Fruit fly (Drosophila melanogaster) whole organism, embryonic: Measurements from ENCODE around the gene lectin-28C.

Source experiments
- CG10979 ChIP-seq: fragments of 200-800 bp; sonication (Bioruptor generic); optimal IDR thresholded peaks from 2 replicates; lab custom pipeline; 2018; ENCODE audit warnings: missing biosample characterization, mild to moderate bottlenecking, missing genetic modification characterization, moderate library complexity
- CG11504 ChIP-seq: fragments of 200-800 bp; sonication (Bioruptor generic); optimal IDR thresholded peaks from 3 replicates; lab custom pipeline; 2019; ENCODE audit warnings: missing biosample characterization, mild to moderate bottlenecking, missing genetic modification characterization, moderate library complexity
- CG12104 ChIP-seq: fragments of 200-800 bp; sonication (Bioruptor generic); optimal IDR thresholded peaks from 3 replicates; lab custom pipeline; 2016; ENCODE audit warnings: missing biosample characterization, missing genetic modification characterization
- CG18599 ChIP-seq: fragments of 200-800 bp; sonication (Bioruptor generic); optimal IDR thresholded peaks from 3 replicates; lab custom pipeline; 2017; ENCODE audit warnings: missing biosample characterization, missing genetic modification characterization, mild to moderate bottlenecking, moderate library complexity, missing genetic modification reagents
- CG33213 ChIP-seq: fragments of 200-800 bp; sonication (Bioruptor generic); optimal IDR thresholded peaks from 3 replicates; lab custom pipeline; 2016; ENCODE audit warnings: missing biosample characterization, missing genetic modification characterization
- CG3838 ChIP-seq: fragments of 200-800 bp; sonication (Bioruptor generic); optimal IDR thresholded peaks from 3 replicates; lab custom pipeline; 2016; ENCODE audit warnings: missing biosample characterization, missing genetic modification characterization
- CG42726 ChIP-seq: fragments of 200-800 bp; sonication (Bioruptor generic); IDR thresholded peaks from 2 replicates; pipeline ENCODE4 v1.3.6; 2022; ENCODE audit warnings: missing biosample characterization, missing genetic modification characterization; ENCODE audit not compliant: partially characterized antibody
- CG4730 ChIP-seq: fragments of 200-800 bp; sonication (Bioruptor generic); IDR thresholded peaks from 2 replicates; pipeline ENCODE4 v1.3.6; 2022; ENCODE audit warnings: missing biosample characterization, missing genetic modification characterization
- CG7556 ChIP-seq: fragments of 200-800 bp; sonication (Bioruptor generic); optimal IDR thresholded peaks from 2 replicates; lab custom pipeline; 2017; ENCODE audit warnings: missing biosample characterization, mild to moderate bottlenecking, missing genetic modification characterization
- CG8290 ChIP-seq, 3 experiments: fragments of 200-800 bp; sonication (Bioruptor generic); optimal IDR thresholded peaks; 2 replicates each; lab custom pipeline; 2016 to 2019; ENCODE audit warnings: missing biosample characterization in 3 of 3, missing genetic modification characterization in 3 of 3, mild to moderate bottlenecking in 2 of 3, moderate library complexity in 1 of 3
- CG9609 ChIP-seq: fragments of 200-800 bp; sonication (Bioruptor generic); optimal IDR thresholded peaks from 3 replicates; lab custom pipeline; 2016; ENCODE audit warnings: missing biosample characterization, missing genetic modification characterization
- E2f2 ChIP-seq: fragments of 200-800 bp; sonication (Bioruptor generic); IDR thresholded peaks from 2 replicates; pipeline ENCODE4 v1.3.6; 2022; ENCODE audit warnings: missing biosample characterization, missing genetic modification characterization
- Elba2 ChIP-seq: fragments of 200-800 bp; sonication (Bioruptor generic); optimal IDR thresholded peaks from 3 replicates; lab custom pipeline; 2016; ENCODE audit warnings: missing biosample characterization, missing genetic modification characterization
- Xbp1 ChIP-seq: fragments of 200-800 bp; sonication (Bioruptor generic); optimal IDR thresholded peaks from 3 replicates; lab custom pipeline; 2016; ENCODE audit warnings: missing biosample characterization, mild to moderate bottlenecking, missing genetic modification characterization
- ci ChIP-seq: fragments of 200-800 bp; sonication (Bioruptor generic); IDR thresholded peaks from 3 replicates; pipeline ENCODE4 v1.3.6; 2022; ENCODE audit warnings: missing biosample characterization, missing genetic modification characterization
- corto ChIP-seq: fragments of 200-800 bp; sonication (Bioruptor generic); optimal IDR thresholded peaks from 2 replicates; lab custom pipeline; 2016; ENCODE audit warnings: missing biosample characterization, mild to moderate bottlenecking, missing genetic modification characterization, moderate library complexity
- cwo ChIP-seq: fragments of 200-800 bp; sonication (Bioruptor generic); optimal IDR thresholded peaks from 3 replicates; lab custom pipeline; 2017; ENCODE audit warnings: missing biosample characterization, missing genetic modification characterization, mild to moderate bottlenecking, moderate library complexity, missing genetic modification reagents
- grau ChIP-seq: fragments of 200-800 bp; optimal IDR thresholded peaks from 3 replicates; lab custom pipeline; 2019; ENCODE audit warnings: missing biosample characterization, mild to moderate bottlenecking, missing genetic modification characterization, moderate library complexity
- gro ChIP-seq: fragments of 200-800 bp; sonication (Bioruptor generic); optimal IDR thresholded peaks from 2 replicates; lab custom pipeline; 2016; ENCODE audit warnings: missing biosample characterization, missing genetic modification characterization
- jumu ChIP-seq: fragments of 200-800 bp; sonication (Bioruptor generic); optimal IDR thresholded peaks from 3 replicates; lab custom pipeline; 2016; ENCODE audit warnings: missing biosample characterization, missing genetic modification characterization
- lbe ChIP-seq: fragments of 200-800 bp; sonication (Bioruptor generic); optimal IDR thresholded peaks from 2 replicates; lab custom pipeline; 2016; ENCODE audit warnings: missing biosample characterization, mild to moderate bottlenecking, missing genetic modification characterization
- nom ChIP-seq: fragments of 200-800 bp; sonication (Bioruptor generic); optimal IDR thresholded peaks from 2 replicates; lab custom pipeline; 2017; ENCODE audit warnings: missing biosample characterization, missing genetic modification characterization, mild to moderate bottlenecking, moderate library complexity, missing genetic modification reagents
- sisA ChIP-seq: fragments of 200-800 bp; sonication (Bioruptor generic); IDR thresholded peaks from 2 replicates; pipeline ENCODE4 v1.3.6; 2022; ENCODE audit warnings: missing biosample characterization, missing genetic modification characterization

Gene lectin-28C

dm6 chr2L:7901833-7902232 lies 45.0 kb downstream of the lectin-28C start:
- TF ChIP-seq CG11504 (tag; lab: Kevin White, UChicago) (peak; percentile 87), CG8290 (GFP tag; optimal IDR thresholded peaks at IDR 0.05; lab: Kevin White, UChicago) (no peak), CG8290 (tag; optimal IDR thresholded peaks at IDR 0.05; lab: Kevin White, UChicago) (no peak)

- TF ChIP-seq CG3838 (GFP tag; lab: Kevin White, UChicago), result no peak
- TF ChIP-seq Elba2 (GFP tag; lab: Kevin White, UChicago), result no peak
- TF ChIP-seq CG4730 (GFP tag; lab: Robert Waterston, UW), result no peak
- peak; percentile 59 for TF ChIP-seq nom (GFP tag; lab: Kevin White, UChicago)
- no peak for TF ChIP-seq gro (GFP tag; lab: Kevin White, UChicago)
- no peak for TF ChIP-seq CG42726 (GFP tag; lab: Robert Waterston, UW)
- no peak for TF ChIP-seq CG7556 (GFP tag; lab: Kevin White, UChicago)
- no peak for TF ChIP-seq jumu
- TF ChIP-seq E2f2 (GFP tag; lab: Robert Waterston, UW), result no peak
- TF ChIP-seq CG10979 (tag; lab: Kevin White, UChicago), result no peak
- peak; percentile 61 for TF ChIP-seq corto (GFP tag; lab: Kevin White, UChicago)
- TF ChIP-seq ci (GFP tag; lab: Robert Waterston, UW), result no peak
- no peak for TF ChIP-seq CG9609 (GFP tag; lab: Kevin White, UChicago)
- no peak for TF ChIP-seq sisA
- TF ChIP-seq cwo (GFP tag; lab: Kevin White, UChicago), result no peak
- TF ChIP-seq lbe (GFP tag; lab: Kevin White, UChicago), result peak; percentile 53
- no peak for TF ChIP-seq Xbp1
- TF ChIP-seq CG12104 (GFP tag; lab: Kevin White, UChicago), result no peak
- no peak for TF ChIP-seq grau (tag; lab: Kevin White, UChicago)
- TF ChIP-seq CG33213 (GFP tag; lab: Kevin White, UChicago), result no peak
- no peak for TF ChIP-seq CG18599 (GFP tag; lab: Kevin White, UChicago)
These were observed 52.5 kb downstream of the lectin-28C start for dm6 chr2L:7909327-7909804.
